Worm (Caenorhabditis elegans) whole organism, young adult: ENCODE results near the gene R08C7.11.
A peak's percentile ranks its signal among the peaks of the same experiment; 100 is the strongest.

ENCODE experiments used
- B0019.2 ChIP-seq: fragments of 200-800 bp; sonication (Bioruptor generic); conservative IDR thresholded peaks from 2 replicates; pipeline ENCODE4 v1.3.6; 2022; ENCODE audit warnings: missing genetic modification reagents, missing genetic modification characterization, missing compliant biosample characterization
- B0035.1 ChIP-seq: sonication (generic microtip); optimal IDR thresholded peaks from 2 replicates; lab custom pipeline; 2016; ENCODE audit warnings: missing genetic modification characterization, mild to moderate bottlenecking, missing compliant biosample characterization, missing genotype, missing genetic modification reagents
- B0261.1 ChIP-seq: sonication (generic microtip); optimal IDR thresholded peaks from 2 replicates; lab custom pipeline; 2016; ENCODE audit warnings: mild to moderate bottlenecking, missing genetic modification characterization, moderate library complexity, missing compliant biosample characterization
- C06A6.2 ChIP-seq: fragments of 200-800 bp; sonication (Bioruptor generic); conservative IDR thresholded peaks from 2 replicates; pipeline ENCODE4 v1.3.6; 2022; ENCODE audit warnings: missing genetic modification characterization, missing compliant biosample characterization
- F23B12.7 ChIP-seq: sonication (generic microtip); optimal IDR thresholded peaks from 2 replicates; lab custom pipeline; 2017; ENCODE audit warnings: missing genetic modification characterization, mild to moderate bottlenecking, missing compliant biosample characterization, antibody characterized with exemption, moderate library complexity; ENCODE audit not compliant: insufficient read depth
- F33H1.4 ChIP-seq: fragments of 200-800 bp; sonication (Bioruptor generic); IDR thresholded peaks from 2 replicates; pipeline ENCODE4 v1.3.6; 2022; ENCODE audit warnings: missing genetic modification reagents, missing genetic modification characterization, missing compliant biosample characterization
- K11D2.4 ChIP-seq: fragments of 200-800 bp; sonication (Bioruptor generic); IDR thresholded peaks from 2 replicates; pipeline ENCODE4 v1.3.6; 2022; ENCODE audit warnings: missing genetic modification reagents, missing genetic modification characterization, missing compliant biosample characterization
- T07F8.4 ChIP-seq: sonication (generic microtip); optimal IDR thresholded peaks from 2 replicates; lab custom pipeline; 2016; ENCODE audit warnings: mild to moderate bottlenecking, missing genetic modification characterization, moderate library complexity, missing compliant biosample characterization
- T26A5.8 ChIP-seq: sonication (generic microtip); optimal IDR thresholded peaks from 2 replicates; lab custom pipeline; 2016; ENCODE audit warnings: missing genetic modification characterization, missing compliant biosample characterization
- Y53F4B.3 ChIP-seq: fragments of 200-800 bp; sonication (Bioruptor generic); IDR thresholded peaks from 2 replicates; pipeline ENCODE4 v1.3.6; 2022; ENCODE audit warnings: missing genetic modification reagents, missing genetic modification characterization, missing compliant biosample characterization
- Y56A3A.18 ChIP-seq: fragments of 200-800 bp; sonication (Bioruptor generic); IDR thresholded peaks from 2 replicates; pipeline ENCODE4 v1.3.6; 2022; ENCODE audit warnings: missing genetic modification reagents, missing genetic modification characterization, missing compliant biosample characterization
- Y79H2A.3 ChIP-seq: fragments of 200-800 bp; sonication (Bioruptor generic); conservative IDR thresholded peaks from 2 replicates; pipeline ENCODE4 v1.3.6; 2022; ENCODE audit warnings: missing genetic modification reagents, missing genetic modification characterization, missing compliant biosample characterization
- akir-1 ChIP-seq: fragments of 200-800 bp; sonication (Bioruptor generic); optimal IDR thresholded peaks from 2 replicates; lab custom pipeline; 2018; ENCODE audit warnings: mild to moderate bottlenecking, missing genetic modification characterization, moderate library complexity, missing compliant biosample characterization
- aptf-2 ChIP-seq: fragments of 200-800 bp; sonication (Bioruptor generic); conservative IDR thresholded peaks from 2 replicates; pipeline ENCODE4 v1.3.6; 2022; ENCODE audit warnings: missing genetic modification reagents, missing genetic modification characterization, missing compliant biosample characterization
- atf-7 ChIP-seq: sonication (generic microtip); optimal IDR thresholded peaks from 2 replicates; lab custom pipeline; 2017; ENCODE audit warnings: mild to moderate bottlenecking, missing genetic modification characterization, missing compliant biosample characterization
- attf-6 ChIP-seq: fragments of 200-800 bp; sonication (Bioruptor generic); IDR thresholded peaks from 2 replicates; pipeline ENCODE4 v1.3.6; 2022; ENCODE audit warnings: missing genetic modification reagents, missing genetic modification characterization, missing compliant biosample characterization
- bed-1 ChIP-seq: fragments of 200-800 bp; sonication (Bioruptor generic); IDR thresholded peaks from 2 replicates; pipeline ENCODE4 v1.3.6; 2022; ENCODE audit warnings: missing genetic modification reagents, missing genetic modification characterization, missing compliant biosample characterization
- cebp-1 ChIP-seq, 2 experiments: fragments of 200-800 bp in 1 of 2; sonication (Bioruptor generic) in 1 of 2; sonication (generic microtip) in 1 of 2; IDR thresholded peaks in 1 of 2; optimal IDR thresholded peaks in 1 of 2; 2 replicates each; pipeline versions ENCODE4 v1.3.6 to Lab custom; 2017 to 2022; ENCODE audit warnings: missing compliant biosample characterization in 2 of 2, missing genetic modification characterization in 2 of 2, mild to moderate bottlenecking in 1 of 2, missing genetic modification reagents in 1 of 2, moderate library complexity in 1 of 2
- cebp-2 ChIP-seq: fragments of 200-800 bp; sonication (Bioruptor generic); IDR thresholded peaks from 2 replicates; pipeline ENCODE4 v1.3.6; 2022; ENCODE audit warnings: missing genetic modification characterization, missing compliant biosample characterization
- ceh-27 ChIP-seq: fragments of 200-800 bp; sonication (Bioruptor generic); optimal IDR thresholded peaks from 2 replicates; lab custom pipeline; 2018; ENCODE audit warnings: mild to moderate bottlenecking, missing genetic modification characterization, moderate library complexity, missing compliant biosample characterization
- chd-7 ChIP-seq: sonication (generic microtip); optimal IDR thresholded peaks from 2 replicates; lab custom pipeline; 2016; ENCODE audit warnings: mild to moderate bottlenecking, missing genetic modification characterization, moderate library complexity, missing compliant biosample characterization
- egrh-3 ChIP-seq: fragments of 200-800 bp; sonication (Bioruptor generic); IDR thresholded peaks from 2 replicates; pipeline ENCODE4 v1.3.6; 2022; ENCODE audit warnings: missing genetic modification reagents, missing genetic modification characterization, missing compliant biosample characterization
- hlh-26 ChIP-seq: fragments of 200-800 bp; sonication (Bioruptor generic); conservative IDR thresholded peaks from 2 replicates; pipeline ENCODE4 v1.3.6; 2022; ENCODE audit warnings: missing genetic modification reagents, missing genetic modification characterization, missing compliant biosample characterization
- hmg-1.2 ChIP-seq: fragments of 200-800 bp; sonication (Bioruptor generic); IDR thresholded peaks from 2 replicates; pipeline ENCODE4 v1.3.6; 2022; ENCODE audit warnings: missing genetic modification reagents, missing genetic modification characterization, missing compliant biosample characterization
- hmg-20 ChIP-seq: fragments of 200-800 bp; sonication (Bioruptor generic); IDR thresholded peaks from 2 replicates; pipeline ENCODE4 v1.3.6; 2022; ENCODE audit warnings: missing genetic modification reagents, missing genetic modification characterization, missing compliant biosample characterization
- lag-1 ChIP-seq: fragments of 200-800 bp; sonication (Bioruptor generic); IDR thresholded peaks from 2 replicates; pipeline ENCODE4 v1.3.6; 2022; ENCODE audit warnings: missing genetic modification reagents, missing genetic modification characterization, missing compliant biosample characterization
- let-526 ChIP-seq: fragments of 200-800 bp; sonication (Bioruptor generic); IDR thresholded peaks from 2 replicates; pipeline ENCODE4 v1.3.6; 2022; ENCODE audit warnings: missing genetic modification reagents, missing genetic modification characterization, missing compliant biosample characterization
- lin-26 ChIP-seq: fragments of 200-800 bp; sonication (Bioruptor generic); IDR thresholded peaks from 2 replicates; pipeline ENCODE4 v1.3.6; 2022; ENCODE audit warnings: missing genetic modification reagents, missing genetic modification characterization, missing compliant biosample characterization
- lin-40 ChIP-seq: sonication (generic microtip); optimal IDR thresholded peaks from 2 replicates; lab custom pipeline; 2016; ENCODE audit warnings: missing genetic modification characterization, mild to moderate bottlenecking, missing compliant biosample characterization, missing genotype, missing genetic modification reagents
- lin-54 ChIP-seq: fragments of 200-800 bp; sonication (Bioruptor generic); optimal IDR thresholded peaks from 2 replicates; lab custom pipeline; 2018; ENCODE audit warnings: mild to moderate bottlenecking, missing genetic modification characterization, missing compliant biosample characterization
- lir-1 ChIP-seq: fragments of 200-800 bp; sonication (Bioruptor generic); conservative IDR thresholded peaks from 2 replicates; pipeline ENCODE4 v1.3.6; 2022; ENCODE audit warnings: missing genetic modification reagents, missing genetic modification characterization, missing compliant biosample characterization
- lsl-1 ChIP-seq: fragments of 200-800 bp; sonication (Bioruptor generic); optimal IDR thresholded peaks from 2 replicates; lab custom pipeline; 2018; ENCODE audit warnings: mild to moderate bottlenecking, missing genetic modification characterization, moderate library complexity, missing compliant biosample characterization
- madf-10 ChIP-seq: sonication (generic microtip); optimal IDR thresholded peaks from 2 replicates; lab custom pipeline; 2016; ENCODE audit warnings: mild to moderate bottlenecking, missing genetic modification characterization, missing compliant biosample characterization
- madf-6 ChIP-seq: fragments of 200-800 bp; sonication (Bioruptor generic); IDR thresholded peaks from 2 replicates; pipeline ENCODE4 v1.3.6; 2022; ENCODE audit warnings: missing genetic modification reagents, missing genetic modification characterization, missing compliant biosample characterization
- mcd-1 ChIP-seq: fragments of 200-800 bp; sonication (Bioruptor generic); IDR thresholded peaks from 2 replicates; pipeline ENCODE4 v1.3.6; 2022; ENCODE audit warnings: missing genetic modification reagents, missing genetic modification characterization, missing compliant biosample characterization
- mel-28 ChIP-seq: sonication (generic microtip); optimal IDR thresholded peaks from 2 replicates; lab custom pipeline; 2016; ENCODE audit warnings: borderline replicate concordance, mild to moderate bottlenecking, missing genetic modification characterization, missing compliant biosample characterization
- mes-4 ChIP-seq: sonication (generic microtip); optimal IDR thresholded peaks from 2 replicates; lab custom pipeline; 2016; ENCODE audit warnings: missing genotype, missing genetic modification characterization, missing compliant biosample characterization
- rcor-1 ChIP-seq: fragments of 200-800 bp; sonication (Bioruptor generic); IDR thresholded peaks from 2 replicates; pipeline ENCODE4 v1.3.6; 2022; ENCODE audit warnings: missing genetic modification reagents, missing genetic modification characterization, missing compliant biosample characterization
- sdz-38 ChIP-seq: sonication (generic microtip); optimal IDR thresholded peaks from 2 replicates; lab custom pipeline; 2016; ENCODE audit warnings: missing genotype, missing genetic modification characterization, missing compliant biosample characterization
- tbp1 ChIP-seq: fragments of 200-800 bp; sonication (Bioruptor generic); optimal IDR thresholded peaks from 2 replicates; lab custom pipeline; 2018; ENCODE audit warnings: mild to moderate bottlenecking, missing genetic modification characterization, missing compliant biosample characterization
- tbx-9 ChIP-seq: sonication (generic microtip); optimal IDR thresholded peaks from 2 replicates; lab custom pipeline; 2016; ENCODE audit warnings: borderline replicate concordance, missing genetic modification characterization, inconsistent platforms, missing compliant biosample characterization
- unc-130 ChIP-seq: sonication (generic microtip); optimal IDR thresholded peaks from 2 replicates; lab custom pipeline; 2016; ENCODE audit warnings: missing genetic modification reagents, missing genetic modification characterization, missing compliant biosample characterization
- ztf-18 ChIP-seq: sonication (generic microtip); optimal IDR thresholded peaks from 2 replicates; lab custom pipeline; 2016; ENCODE audit warnings: missing genotype, mild to moderate bottlenecking, missing genetic modification characterization, missing compliant biosample characterization
- ztf-22 ChIP-seq: fragments of 200-800 bp; sonication (Bioruptor generic); optimal IDR thresholded peaks from 2 replicates; lab custom pipeline; 2018; ENCODE audit warnings: mild to moderate bottlenecking, missing genetic modification characterization, moderate library complexity, missing compliant biosample characterization
- ztf-28 ChIP-seq: fragments of 200-800 bp; sonication (Bioruptor generic); IDR thresholded peaks from 2 replicates; pipeline ENCODE4 v1.3.6; 2022; ENCODE audit warnings: missing genetic modification reagents, missing genetic modification characterization, missing compliant biosample characterization
- ztf-6 ChIP-seq: fragments of 200-800 bp; sonication (Bioruptor generic); IDR thresholded peaks from 2 replicates; pipeline ENCODE4 v1.3.6; 2022; ENCODE audit warnings: missing genetic modification reagents, missing genetic modification characterization, missing compliant biosample characterization

The R08C7.11 gene

ce11 chrIV:4472418-4473173 lies 17.9 kb upstream of the R08C7.11 start:
- TF ChIP-seq B0035.1 (tag; lab: Kevin White, UChicago) (no peak), tbx-9 (tag; lab: Kevin White, UChicago) (no peak), unc-130 (GFP tag; lab: Kevin White, UChicago) (no peak), atf-7 (tag; lab: Kevin White, UChicago) (no peak), hlh-26 (no peak), mcd-1 (GFP tag; lab: Robert Waterston, UW) (peak; percentile 5; the same call in 1 of the 2 replicates), hmg-1.2 (no peak; the same call in 1 of the 2 replicates), Y53F4B.3 (no peak), ceh-27 (GFP tag; lab: Kevin White, UChicago) (peak; percentile 11), hmg-20 (GFP tag; lab: Robert Waterston, UW) (no peak), Y79H2A.3 (no peak), Y56A3A.18 (0 out of 2 replicates have a peak, but pooled peaks have one; percentile 6), attf-6 (GFP tag; lab: Robert Waterston, UW) (0 out of 2 replicates have a peak, but pooled peaks have one; percentile 23), lin-40 (tag; lab: Kevin White, UChicago) (no peak), ztf-22 (GFP tag; lab: Kevin White, UChicago) (no peak), madf-6 (no peak), F23B12.7 (no peak), ztf-18 (tag; lab: Kevin White, UChicago) (no peak), egrh-3 (GFP tag; lab: Robert Waterston, UW) (no peak), aptf-2 (no peak), lir-1 (GFP tag; lab: Robert Waterston, UW) (0 out of 2 replicates have a peak, but pooled peaks have one; percentile 19), let-526 (peak; percentile 8; the same call in 1 of the 2 replicates), lin-54 (GFP tag; lab: Kevin White, UChicago) (no peak), T07F8.4 (tag; lab: Kevin White, UChicago) (no peak), ztf-6 (no peak), lin-26 (no peak; the same call in 1 of the 2 replicates), tbp1 (peak; percentile 11), rcor-1 (no peak), cebp-2 (GFP tag; lab: Robert Waterston, UW) (no peak), cebp-1 (GFP tag; IDR thresholded peaks at IDR 0.05; lab: Robert Waterston, UW) (no peak), cebp-1 (tag; optimal IDR thresholded peaks at IDR 0.05; lab: Kevin White, UChicago) (peak; percentile 44), bed-1 (no peak), mel-28 (tag; lab: Kevin White, UChicago) (no peak), F33H1.4 (GFP tag; lab: Robert Waterston, UW) (no peak), B0019.2 (GFP tag; lab: Robert Waterston, UW) (no peak), lag-1 (GFP tag; lab: Robert Waterston, UW) (no peak), T26A5.8 (no peak), lsl-1 (GFP tag; lab: Kevin White, UChicago) (no peak), mes-4 (tag; lab: Kevin White, UChicago) (no peak), chd-7 (tag; lab: Kevin White, UChicago) (peak; percentile 11), sdz-38 (tag; lab: Kevin White, UChicago) (no peak), K11D2.4 (0 out of 2 replicates have a peak, but pooled peaks have one; percentile 10), ztf-28 (GFP tag; lab: Robert Waterston, UW) (no peak), akir-1 (no peak), C06A6.2 (GFP tag; lab: Robert Waterston, UW) (no peak), madf-10 (tag; lab: Kevin White, UChicago) (no peak), B0261.1 (no peak)
